In genomic region chrIV:14795918-14796488, ce11 we compare ENCODE assay signal across 4 worm cellular contexts.
TF ChIP-seq lines count a peak whose summit lies in the region.

Gene coq-3, minus strand, starts transcription at chrIV:14796324.

TF ChIP-seq in whole organism, L1 larva, 84 proteins besides CTCF, POLR2A, EP300 and RAD21:
- TF ChIP-seq nhr-90 (tag; optimal IDR thresholded peaks at IDR 0.05; lab: Kevin White, UChicago; ENCODE audit: poor library complexity) (peak; percentile 10), unc-130 (tag; optimal IDR thresholded peaks at IDR 0.05; lab: Kevin White, UChicago) (no peak), nhr-84 (tag; optimal IDR thresholded peaks at IDR 0.05; lab: Kevin White, UChicago) (no peak), ama-1 (optimal IDR thresholded peaks at IDR 0.05; lab: Kevin White, UChicago) (peak; percentile 27)

TF ChIP-seq in whole organism, L3 larva, 47 proteins besides CTCF, POLR2A, EP300 and RAD21:
- TF ChIP-seq fkh-2 (tag; optimal IDR thresholded peaks at IDR 0.05; lab: Kevin White, UChicago) (no peak), ztf-4 (tag; optimal IDR thresholded peaks at IDR 0.05; lab: Kevin White, UChicago) (peak; percentile 5), pqm-1 (tag; optimal IDR thresholded peaks at IDR 0.05; lab: Kevin White, UChicago) (no peak), nhr-43 (tag; optimal IDR thresholded peaks at IDR 0.05; lab: Kevin White, UChicago; ENCODE audit: poor library complexity, severe bottlenecking) (peak; percentile 15), nhr-28 (tag; optimal IDR thresholded peaks at IDR 0.05; lab: Kevin White, UChicago) (no peak), ceh-82 (tag; optimal IDR thresholded peaks at IDR 0.05; lab: Kevin White, UChicago) (no peak), ama-1 (optimal IDR thresholded peaks at IDR 0.05; lab: Kevin White, UChicago) (peak; percentile 83)

TF ChIP-seq in whole organism, L4 larva, 104 proteins besides CTCF, POLR2A, EP300 and RAD21:
- TF ChIP-seq nhr-42 (GFP tag; IDR thresholded peaks at IDR 0.05; lab: Robert Waterston, UW) = no peak
- no peak for TF ChIP-seq ceh-28 (tag; optimal IDR thresholded peaks at IDR 0.05; lab: Kevin White, UChicago)
- 0 out of 2 replicates have a peak, but pooled peaks have one; percentile 12 for TF ChIP-seq zfp-3 (GFP tag; conservative IDR thresholded peaks at IDR 0.05; lab: Robert Waterston, UW)
- no peak for TF ChIP-seq sdz-12 (GFP tag; optimal IDR thresholded peaks at IDR 0.05; lab: Kevin White, UChicago)
- TF ChIP-seq tra-1 (GFP tag; IDR thresholded peaks at IDR 0.05; lab: Robert Waterston, UW) = no peak
- TF ChIP-seq attf-4 (tag; optimal IDR thresholded peaks at IDR 0.05; lab: Kevin White, UChicago) = no peak
- no peak for TF ChIP-seq ceh-20 (GFP tag; IDR thresholded peaks at IDR 0.05; lab: Robert Waterston, UW)
- TF ChIP-seq lin-38 (GFP tag; IDR thresholded peaks at IDR 0.05; lab: Robert Waterston, UW) = peak; percentile 23; the same call in 1 of the 2 replicates
- 0 out of 2 replicates have a peak, but pooled peaks have one; percentile 22 for TF ChIP-seq T26A8.4 (GFP tag; IDR thresholded peaks at IDR 0.05; lab: Robert Waterston, UW)
- no peak for TF ChIP-seq dmd-8 (GFP tag; IDR thresholded peaks at IDR 0.05; lab: Robert Waterston, UW)
- peak; percentile 13 for TF ChIP-seq dve-1 (tag; optimal IDR thresholded peaks at IDR 0.05; lab: Kevin White, UChicago; ENCODE audit: insufficient read depth)
- peak; percentile 29 for TF ChIP-seq ama-1 (optimal IDR thresholded peaks at IDR 0.05; lab: Kevin White, UChicago)
- TF ChIP-seq mes-2 (tag; optimal IDR thresholded peaks at IDR 0.05; lab: Kevin White, UChicago; ENCODE audit: poor library complexity, severe bottlenecking) = peak; percentile 28
- TF ChIP-seq lim-7 (GFP tag; IDR thresholded peaks at IDR 0.05; lab: Robert Waterston, UW) = 0 out of 2 replicates have a peak, but pooled peaks have one; percentile 25
- no peak for TF ChIP-seq saeg-2 (GFP tag; IDR thresholded peaks at IDR 0.05; lab: Robert Waterston, UW)
- no peak for TF ChIP-seq lin-39 (tag; optimal IDR thresholded peaks at IDR 0.05; lab: Kevin White, UChicago)
- no peak for TF ChIP-seq F44E2.7 (GFP tag; IDR thresholded peaks at IDR 0.05; lab: Robert Waterston, UW)
- peak; percentile 85 for TF ChIP-seq aha-1 (tag; lab: Kevin White, UChicago)
- peak in 1 of 2 experiments; percentile 12 for TF ChIP-seq lsy-2 (tag; optimal IDR thresholded peaks at IDR 0.05; lab: Kevin White, UChicago)
- TF ChIP-seq F49E8.2 (tag; optimal IDR thresholded peaks at IDR 0.05; lab: Kevin White, UChicago; ENCODE audit: borderline replicate concordance) = no peak
- TF ChIP-seq nhr-28 (tag; optimal IDR thresholded peaks at IDR 0.05; lab: Kevin White, UChicago) = no peak
- no peak for TF ChIP-seq T20F7.1 (GFP tag; optimal IDR thresholded peaks at IDR 0.05; lab: Kevin White, UChicago)

TF ChIP-seq in whole organism, young adult, 124 proteins besides CTCF, POLR2A, EP300 and RAD21:
- TF ChIP-seq snpc-4 (GFP tag; optimal IDR thresholded peaks at IDR 0.05; lab: Kevin White, UChicago) (no peak), snpc-4 (tag; optimal IDR thresholded peaks at IDR 0.05; lab: Kevin White, UChicago) (peak in 1 of 4 experiments; percentile 75), nhr-27 (tag; optimal IDR thresholded peaks at IDR 0.05; lab: Kevin White, UChicago) (peak; percentile 47), snpc-3.4 (tag; optimal IDR thresholded peaks at IDR 0.05; lab: Kevin White, UChicago) (no peak), madf-8 (GFP tag; conservative IDR thresholded peaks at IDR 0.05; lab: Robert Waterston, UW) (no peak), ceh-40 (GFP tag; IDR thresholded peaks at IDR 0.05; lab: Robert Waterston, UW) (no peak), mcd-1 (GFP tag; IDR thresholded peaks at IDR 0.05; lab: Robert Waterston, UW) (0 out of 2 replicates have a peak, but pooled peaks have one; percentile 6), aptf-2 (GFP tag; conservative IDR thresholded peaks at IDR 0.05; lab: Robert Waterston, UW) (no peak), aptf-3 (GFP tag; IDR thresholded peaks at IDR 0.05; lab: Robert Waterston, UW) (no peak), ama-1 (optimal IDR thresholded peaks at IDR 0.05; lab: Kevin White, UChicago) (peak; percentile 17), ama-1 (GFP tag; optimal IDR thresholded peaks at IDR 0.05; lab: Kevin White, UChicago) (no peak), ets-4 (GFP tag; optimal IDR thresholded peaks at IDR 0.05; lab: Kevin White, UChicago) (no peak), efl-1 (GFP tag; optimal IDR thresholded peaks at IDR 0.05; lab: Kevin White, UChicago) (no peak), B0019.2 (GFP tag; conservative IDR thresholded peaks at IDR 0.05; lab: Robert Waterston, UW) (no peak), let-607 (tag; optimal IDR thresholded peaks at IDR 0.05; lab: Kevin White, UChicago) (peak in 1 of 2 experiments; percentile 9), nfyb-1 (GFP tag; IDR thresholded peaks at IDR 0.05; lab: Robert Waterston, UW) (no peak), ztf-3 (GFP tag; optimal IDR thresholded peaks at IDR 0.05; lab: Kevin White, UChicago) (no peak), Y53F4B.3 (GFP tag; IDR thresholded peaks at IDR 0.05; lab: Robert Waterston, UW) (no peak), F33H1.4 (GFP tag; IDR thresholded peaks at IDR 0.05; lab: Robert Waterston, UW) (0 out of 2 replicates have a peak, but pooled peaks have one; percentile 6), hlh-26 (GFP tag; conservative IDR thresholded peaks at IDR 0.05; lab: Robert Waterston, UW) (no peak), mel-28 (tag; optimal IDR thresholded peaks at IDR 0.05; lab: Kevin White, UChicago; ENCODE audit: borderline replicate concordance) (no peak), repo-1 (tag; optimal IDR thresholded peaks at IDR 0.05; lab: Kevin White, UChicago) (peak; percentile 46), dox-1 (GFP tag; IDR thresholded peaks at IDR 0.05; lab: Robert Waterston, UW) (0 out of 2 replicates have a peak, but pooled peaks have one; percentile 15), tbx-9 (tag; optimal IDR thresholded peaks at IDR 0.05; lab: Kevin White, UChicago; ENCODE audit: borderline replicate concordance) (no peak), hmg-1.2 (GFP tag; IDR thresholded peaks at IDR 0.05; lab: Robert Waterston, UW) (peak; percentile 4; the same call in 1 of the 2 replicates), attf-6 (GFP tag; IDR thresholded peaks at IDR 0.05; lab: Robert Waterston, UW) (peak; percentile 71), ZK185.1 (tag; optimal IDR thresholded peaks at IDR 0.05; lab: Kevin White, UChicago; ENCODE audit: poor library complexity, severe bottlenecking) (no peak), cebp-2 (GFP tag; IDR thresholded peaks at IDR 0.05; lab: Robert Waterston, UW) (no peak), ekl-4 (GFP tag; IDR thresholded peaks at IDR 0.05; lab: Robert Waterston, UW) (0 out of 2 replicates have a peak, but pooled peaks have one; percentile 34)
TF ChIP-seq in whole organism, young adult: peak in this region for 11.
